Worm (Caenorhabditis elegans) whole organism, early embryonic: ENCODE results near the gene acs-12.

Source experiments
- B0310.2 ChIP-seq: sonication (generic microtip); optimal IDR thresholded peaks from 2 replicates; lab custom pipeline; 2016; ENCODE audit warnings: mild to moderate bottlenecking, missing genetic modification characterization, missing compliant biosample characterization
- F13C5.2 ChIP-seq: sonication (generic microtip); optimal IDR thresholded peaks from 2 replicates; lab custom pipeline; 2017; ENCODE audit warnings: mild to moderate bottlenecking, missing genetic modification characterization, inconsistent platforms, missing compliant biosample characterization
- aly-1 ChIP-seq: sonication (generic microtip); optimal IDR thresholded peaks from 2 replicates; lab custom pipeline; 2016; ENCODE audit warnings: missing genetic modification characterization, missing compliant biosample characterization
- ama-1 ChIP-seq: fragments of 150-350 bp; optimal IDR thresholded peaks from 2 replicates; lab custom pipeline; 2014
- ceh-13 ChIP-seq: fragments of 200-800 bp; sonication (Bioruptor generic); optimal IDR thresholded peaks from 2 replicates; lab custom pipeline; 2018; ENCODE audit warnings: mild to moderate bottlenecking, missing genetic modification characterization, missing compliant biosample characterization
- ceh-36 ChIP-seq: sonication (generic microtip); optimal IDR thresholded peaks from 2 replicates; lab custom pipeline; 2016; ENCODE audit warnings: missing genetic modification characterization, inconsistent platforms, missing compliant biosample characterization
- ets-7 ChIP-seq: sonication (generic microtip); optimal IDR thresholded peaks from 2 replicates; lab custom pipeline; 2016; ENCODE audit warnings: missing genotype, missing genetic modification characterization, missing compliant biosample characterization
- flt-1 ChIP-seq: fragments of 200-800 bp; sonication (Bioruptor generic); IDR thresholded peaks from 2 replicates; pipeline ENCODE4 v1.3.6; 2022; ENCODE audit warnings: missing genetic modification characterization, missing compliant biosample characterization
- hmbx-1 ChIP-seq: sonication (generic microtip); optimal IDR thresholded peaks from 2 replicates; lab custom pipeline; 2016; ENCODE audit warnings: mild to moderate bottlenecking, missing genetic modification characterization, missing compliant biosample characterization
- hmg-4 ChIP-seq: fragments of 200-800 bp; sonication (Bioruptor generic); optimal IDR thresholded peaks from 2 replicates; lab custom pipeline; 2018; ENCODE audit warnings: mild to moderate bottlenecking, missing genetic modification characterization, missing compliant biosample characterization
- hnd-1 ChIP-seq: sonication (generic microtip); optimal IDR thresholded peaks from 2 replicates; lab custom pipeline; 2016; ENCODE audit warnings: missing genetic modification characterization, missing compliant biosample characterization
- pes-1 ChIP-seq: fragments of 200-800 bp; sonication (Bioruptor generic); IDR thresholded peaks from 2 replicates; pipeline ENCODE4 v1.3.6; 2022; ENCODE audit warnings: missing genetic modification reagents, missing genetic modification characterization, missing compliant biosample characterization
- scrt-1 ChIP-seq: fragments of 200-800 bp; sonication (Bioruptor generic); IDR thresholded peaks from 2 replicates; pipeline ENCODE4 v1.3.6; 2022; ENCODE audit warnings: missing genetic modification characterization, missing compliant biosample characterization
- sea-1 ChIP-seq: fragments of 200-800 bp; sonication (Bioruptor generic); conservative IDR thresholded peaks from 2 replicates; pipeline ENCODE4 v1.3.6; 2022; ENCODE audit warnings: missing genetic modification characterization, missing compliant biosample characterization
- tbx-11 ChIP-seq: fragments of 200-800 bp; sonication (Bioruptor generic); IDR thresholded peaks from 2 replicates; pipeline ENCODE4 v1.3.6; 2022; ENCODE audit warnings: missing genetic modification characterization, missing compliant biosample characterization
- tbx-37 ChIP-seq: fragments of 200-800 bp; sonication (Bioruptor generic); conservative IDR thresholded peaks from 2 replicates; pipeline ENCODE4 v1.3.6; 2022; ENCODE audit warnings: missing genetic modification reagents, missing genetic modification characterization, missing compliant biosample characterization
- tra-4 ChIP-seq: sonication (generic microtip); optimal IDR thresholded peaks from 2 replicates; lab custom pipeline; 2017; ENCODE audit warnings: missing genetic modification characterization, missing compliant biosample characterization

acs-12 gene

ce11 chrV:20875324-20875723 lies 28.6 kb upstream of the acs-12 start:
- TF ChIP-seq hmg-4 (GFP tag; lab: Kevin White, UChicago) (no peak), ceh-13 (no peak), ama-1 (lab: Kevin White, UChicago) (no peak), flt-1 (GFP tag; lab: Robert Waterston, UW) (no peak), tra-4 (no peak), B0310.2 (no peak), scrt-1 (GFP tag; lab: Robert Waterston, UW) (no peak), hnd-1 (no peak), pes-1 (no peak), tbx-11 (no peak), aly-1 (tag; lab: Kevin White, UChicago) (no peak), ceh-36 (no peak), sea-1 (GFP tag; lab: Robert Waterston, UW) (no peak), F13C5.2 (tag; lab: Kevin White, UChicago) (no peak), ets-7 (no peak), hmbx-1 (tag; lab: Kevin White, UChicago) (no peak), tbx-37 (no peak)

ce11 chrV:20879069-20879667 lies 24.8 kb upstream of the acs-12 start, which contains the start of gene unc-80:
unc-80 (plus strand) TSS chrV:20879601.
- no peak for TF ChIP-seq ceh-13
- no peak for TF ChIP-seq scrt-1 (GFP tag; lab: Robert Waterston, UW)
- TF ChIP-seq pes-1: no peak
- TF ChIP-seq hnd-1: no peak
- TF ChIP-seq sea-1 (GFP tag; lab: Robert Waterston, UW): no peak
- no peak for TF ChIP-seq ama-1 (lab: Kevin White, UChicago)
- no peak for TF ChIP-seq ets-7
- no peak for TF ChIP-seq ceh-36
- no peak for TF ChIP-seq hmg-4 (GFP tag; lab: Kevin White, UChicago)
- no peak for TF ChIP-seq tra-4
- TF ChIP-seq F13C5.2 (tag; lab: Kevin White, UChicago): no peak
- no peak for TF ChIP-seq hmbx-1 (tag; lab: Kevin White, UChicago)
- no peak for TF ChIP-seq tbx-37
- TF ChIP-seq B0310.2: no peak
- no peak for TF ChIP-seq tbx-11
- no peak for TF ChIP-seq flt-1 (GFP tag; lab: Robert Waterston, UW)
- no peak for TF ChIP-seq aly-1 (tag; lab: Kevin White, UChicago)

- TF ChIP-seq flt-1 (GFP tag; lab: Robert Waterston, UW) (no peak), ceh-36 (no peak)
These were observed 12.1 kb upstream of the acs-12 start for ce11 chrV:20891871-20892270.

- TF ChIP-seq tbx-37: no peak
These were observed 539 bp upstream of the acs-12 start, which contains the start of gene amx-3 for ce11 chrV:20903167-20904093. amx-3 (minus strand) TSS chrV:20903714.

- TF ChIP-seq ceh-13 (no peak), flt-1 (GFP tag; lab: Robert Waterston, UW) (no peak), tbx-11 (no peak), ceh-36 (no peak), aly-1 (tag; lab: Kevin White, UChicago) (no peak), hnd-1 (no peak), tbx-37 (no peak), tra-4 (no peak), pes-1 (no peak), sea-1 (GFP tag; lab: Robert Waterston, UW) (no peak), hmg-4 (GFP tag; lab: Kevin White, UChicago) (no peak)
These were observed 3.0 kb downstream of the acs-12 start for ce11 chrV:20906977-20907376.

ce11 chrV:20909761-20910160 lies 5.8 kb downstream of the acs-12 start:
- TF ChIP-seq sea-1 (GFP tag; lab: Robert Waterston, UW) (no peak), tra-4 (no peak), ceh-36 (no peak), hmg-4 (GFP tag; lab: Kevin White, UChicago) (no peak), scrt-1 (GFP tag; lab: Robert Waterston, UW) (no peak), ama-1 (lab: Kevin White, UChicago) (no peak), hmbx-1 (tag; lab: Kevin White, UChicago) (no peak)

- TF ChIP-seq ets-7: no peak
- TF ChIP-seq B0310.2: no peak
- no peak for TF ChIP-seq ceh-13
- TF ChIP-seq tbx-11: no peak
- no peak for TF ChIP-seq sea-1 (GFP tag; lab: Robert Waterston, UW)
- no peak for TF ChIP-seq scrt-1 (GFP tag; lab: Robert Waterston, UW)
- no peak for TF ChIP-seq ceh-36
- TF ChIP-seq hmbx-1 (tag; lab: Kevin White, UChicago): no peak
- TF ChIP-seq hnd-1: no peak
- TF ChIP-seq flt-1 (GFP tag; lab: Robert Waterston, UW): no peak
- TF ChIP-seq hmg-4 (GFP tag; lab: Kevin White, UChicago): no peak
- TF ChIP-seq aly-1 (tag; lab: Kevin White, UChicago): no peak
- no peak for TF ChIP-seq pes-1
- TF ChIP-seq ama-1 (lab: Kevin White, UChicago): no peak
- TF ChIP-seq tra-4: no peak
- TF ChIP-seq tbx-37: no peak
- no peak for TF ChIP-seq F13C5.2 (tag; lab: Kevin White, UChicago)
These were observed 6.2 kb downstream of the acs-12 start, which contains the start of gene ttll-9 for ce11 chrV:20910167-20910566. ttll-9 (plus strand) TSS chrV:20910467.

ce11 chrV:20915186-20915585 lies 11.2 kb downstream of the acs-12 start, which contains the start of gene pbo-5:
pbo-5 (plus strand) TSS chrV:20915486.
- TF ChIP-seq hmbx-1 (tag; lab: Kevin White, UChicago): no peak
- TF ChIP-seq flt-1 (GFP tag; lab: Robert Waterston, UW): no peak
- no peak for TF ChIP-seq tbx-37
- no peak for TF ChIP-seq F13C5.2 (tag; lab: Kevin White, UChicago)
- no peak for TF ChIP-seq hmg-4 (GFP tag; lab: Kevin White, UChicago)
- TF ChIP-seq scrt-1 (GFP tag; lab: Robert Waterston, UW): no peak
- no peak for TF ChIP-seq ets-7
- no peak for TF ChIP-seq B0310.2
- TF ChIP-seq tra-4: no peak
- TF ChIP-seq pes-1: no peak
- TF ChIP-seq aly-1 (tag; lab: Kevin White, UChicago): no peak
- TF ChIP-seq ceh-36: no peak
- TF ChIP-seq tbx-11: no peak
- no peak for TF ChIP-seq ceh-13
